Fruit fly (Drosophila melanogaster) whole organism, embryonic: ENCODE data around the gene CG43094.
A peak's percentile ranks its signal among the peaks of the same experiment; 100 is the strongest.

Experiments
- Bdp1 ChIP-seq: fragments of 200-800 bp; sonication (Bioruptor generic); optimal IDR thresholded peaks from 3 replicates; lab custom pipeline; 2016; ENCODE audit warnings: missing biosample characterization, missing genetic modification characterization
- CG11504 ChIP-seq: fragments of 200-800 bp; sonication (Bioruptor generic); optimal IDR thresholded peaks from 3 replicates; lab custom pipeline; 2019; ENCODE audit warnings: missing biosample characterization, mild to moderate bottlenecking, missing genetic modification characterization, moderate library complexity
- CG12299 ChIP-seq: fragments of 200-800 bp; sonication (Bioruptor generic); optimal IDR thresholded peaks from 2 replicates; lab custom pipeline; 2018; ENCODE audit warnings: missing biosample characterization, mild to moderate bottlenecking, missing genetic modification characterization
- CG12942 ChIP-seq: fragments of 200-800 bp; sonication (Bioruptor generic); optimal IDR thresholded peaks from 3 replicates; lab custom pipeline; 2016; ENCODE audit warnings: missing biosample characterization, missing genetic modification characterization
- CG14014 ChIP-seq: fragments of 200-800 bp; sonication (Bioruptor generic); IDR thresholded peaks from 2 replicates; pipeline ENCODE4 v1.3.6; 2022; ENCODE audit warnings: missing biosample characterization, missing genetic modification characterization
- CG17361 ChIP-seq: fragments of 200-800 bp; sonication (Bioruptor generic); IDR thresholded peaks from 3 replicates; pipeline ENCODE4 v1.3.6; 2022; ENCODE audit warnings: missing biosample characterization, missing genetic modification characterization
- CG1792 ChIP-seq: fragments of 200-800 bp; sonication (Bioruptor generic); optimal IDR thresholded peaks from 2 replicates; lab custom pipeline; 2016; ENCODE audit warnings: missing biosample characterization, missing genetic modification characterization
- CG18476 ChIP-seq: fragments of 200-800 bp; sonication (Bioruptor generic); optimal IDR thresholded peaks from 2 replicates; lab custom pipeline; 2016; ENCODE audit warnings: missing biosample characterization, mild to moderate bottlenecking, missing genetic modification characterization
- CG2129 ChIP-seq: fragments of 200-800 bp; sonication (Bioruptor generic); IDR thresholded peaks from 2 replicates; pipeline ENCODE4 v1.3.6; 2022; ENCODE audit warnings: missing biosample characterization, missing genetic modification characterization; ENCODE audit not compliant: partially characterized antibody
- CG2712 ChIP-seq: fragments of 200-800 bp; optimal IDR thresholded peaks from 3 replicates; lab custom pipeline; 2019; ENCODE audit warnings: missing biosample characterization, mild to moderate bottlenecking, missing genetic modification characterization, moderate library complexity
- CG32772 ChIP-seq: fragments of 200-800 bp; sonication (Bioruptor generic); IDR thresholded peaks from 2 replicates; pipeline ENCODE4 v1.3.6; 2022; ENCODE audit warnings: missing biosample characterization, missing genetic modification characterization
- CG6272 ChIP-seq: fragments of 200-800 bp; sonication (Bioruptor generic); IDR thresholded peaks from 2 replicates; pipeline ENCODE4 v1.3.6; 2022; ENCODE audit warnings: missing biosample characterization, missing genetic modification characterization
- CG6689 ChIP-seq: fragments of 200-800 bp; sonication (Bioruptor generic); IDR thresholded peaks from 2 replicates; pipeline ENCODE4 v1.3.6; 2022; ENCODE audit warnings: missing biosample characterization, missing genetic modification characterization
- CG6765 ChIP-seq: fragments of 200-800 bp; sonication (Bioruptor generic); optimal IDR thresholded peaks from 3 replicates; lab custom pipeline; 2017; ENCODE audit warnings: missing biosample characterization, mild to moderate bottlenecking, missing genetic modification characterization
- CG7786 ChIP-seq: fragments of 200-800 bp; sonication (Bioruptor generic); optimal IDR thresholded peaks from 2 replicates; lab custom pipeline; 2016; ENCODE audit warnings: missing biosample characterization, missing genetic modification characterization
- CG7928 ChIP-seq: fragments of 200-800 bp; sonication (Bioruptor generic); optimal IDR thresholded peaks from 2 replicates; lab custom pipeline; 2017; ENCODE audit warnings: missing biosample characterization, mild to moderate bottlenecking, missing genetic modification characterization
- CG8290 ChIP-seq, 3 experiments: fragments of 200-800 bp; sonication (Bioruptor generic); optimal IDR thresholded peaks; 2 replicates each; lab custom pipeline; 2016 to 2019; ENCODE audit warnings: missing biosample characterization in 3 of 3, missing genetic modification characterization in 3 of 3, mild to moderate bottlenecking in 2 of 3, moderate library complexity in 1 of 3
- CG8478 ChIP-seq: fragments of >200 bp; optimal IDR thresholded peaks from 2 replicates; lab custom pipeline; 2018
- CG9797 ChIP-seq: fragments of 200-800 bp; sonication (Bioruptor generic); optimal IDR thresholded peaks from 3 replicates; lab custom pipeline; 2018; ENCODE audit warnings: missing biosample characterization, mild to moderate bottlenecking, missing genetic modification characterization
- CG9932 ChIP-seq: fragments of 200-800 bp; sonication (Bioruptor generic); IDR thresholded peaks from 2 replicates; pipeline ENCODE4 v1.3.6; 2022; ENCODE audit warnings: missing biosample characterization, missing genetic modification characterization
- D19B ChIP-seq: fragments of 200-800 bp; sonication (Bioruptor generic); optimal IDR thresholded peaks from 2 replicates; lab custom pipeline; 2017; ENCODE audit warnings: missing biosample characterization, mild to moderate bottlenecking, missing genetic modification characterization
- Elba2 ChIP-seq: fragments of 200-800 bp; sonication (Bioruptor generic); optimal IDR thresholded peaks from 3 replicates; lab custom pipeline; 2016; ENCODE audit warnings: missing biosample characterization, missing genetic modification characterization
- Hr39 ChIP-seq: fragments of >200 bp; optimal IDR thresholded peaks from 2 replicates; lab custom pipeline; 2017
- MBD-R2 ChIP-seq: fragments of 200-800 bp; sonication (Bioruptor generic); IDR thresholded peaks from 2 replicates; pipeline ENCODE4 v1.3.6; 2022; ENCODE audit warnings: missing biosample characterization, missing genetic modification characterization
- Max ChIP-seq: fragments of 200-800 bp; sonication (Bioruptor generic); optimal IDR thresholded peaks from 2 replicates; lab custom pipeline; 2016; ENCODE audit warnings: missing biosample characterization, mild to moderate bottlenecking, missing genetic modification characterization
- Mes4 ChIP-seq: fragments of 200-800 bp; sonication (Bioruptor generic); optimal IDR thresholded peaks from 2 replicates; lab custom pipeline; 2016; ENCODE audit warnings: missing biosample characterization, missing genetic modification characterization
- Mrtf ChIP-seq: fragments of 200-800 bp; sonication (Bioruptor generic); IDR thresholded peaks from 3 replicates; pipeline ENCODE4 v1.3.6; 2022; ENCODE audit warnings: missing biosample characterization, missing genetic modification characterization
- Spps ChIP-seq: fragments of 200-800 bp; sonication (Bioruptor generic); optimal IDR thresholded peaks from 2 replicates; lab custom pipeline; 2018; ENCODE audit warnings: missing biosample characterization, mild to moderate bottlenecking, missing genetic modification characterization
- Stat92E ChIP-seq, 3 experiments: fragments of >200 bp in 2 of 3; fragments of 200-800 bp in 1 of 3; sonication (Bioruptor generic) in 1 of 3; optimal IDR thresholded peaks; 2 replicates each; lab custom pipeline; 2017 to 2019; ENCODE audit warnings: missing biosample characterization in 3 of 3, missing genetic modification characterization in 3 of 3, mild to moderate bottlenecking in 1 of 3, moderate library complexity in 1 of 3
- ash1 ChIP-seq: fragments of 200-800 bp; sonication (Bioruptor generic); optimal IDR thresholded peaks from 2 replicates; lab custom pipeline; 2018; ENCODE audit warnings: missing biosample characterization, mild to moderate bottlenecking, missing genetic modification characterization
- bcd ChIP-seq: fragments of 200-800 bp; sonication (Bioruptor generic); optimal IDR thresholded peaks from 2 replicates; lab custom pipeline; 2017; ENCODE audit warnings: missing biosample characterization, mild to moderate bottlenecking, missing genetic modification characterization
- cato ChIP-seq: fragments of 200-800 bp; sonication (Bioruptor generic); optimal IDR thresholded peaks from 2 replicates; lab custom pipeline; 2016; ENCODE audit warnings: missing biosample characterization, missing genetic modification characterization, borderline replicate concordance
- cg ChIP-seq: fragments of 200-800 bp; sonication (Bioruptor generic); optimal IDR thresholded peaks from 3 replicates; lab custom pipeline; 2019; ENCODE audit warnings: missing biosample characterization, mild to moderate bottlenecking, missing genetic modification characterization, moderate library complexity
- danr ChIP-seq: fragments of 200-800 bp; sonication (Bioruptor generic); IDR thresholded peaks from 2 replicates; pipeline ENCODE4 v1.3.6; 2022; ENCODE audit warnings: missing biosample characterization, missing genetic modification characterization
- emc ChIP-seq: fragments of 200-800 bp; sonication (Bioruptor generic); optimal IDR thresholded peaks from 2 replicates; lab custom pipeline; 2016; ENCODE audit warnings: missing biosample characterization, missing genetic modification characterization
- en ChIP-seq: fragments of 200-800 bp; sonication (Bioruptor generic); optimal IDR thresholded peaks from 2 replicates; lab custom pipeline; 2016; ENCODE audit warnings: missing biosample characterization, missing genetic modification characterization
- fd102C ChIP-seq: fragments of 200-800 bp; sonication (Bioruptor generic); optimal IDR thresholded peaks from 2 replicates; lab custom pipeline; 2018; ENCODE audit warnings: missing biosample characterization, mild to moderate bottlenecking, missing genetic modification characterization, moderate library complexity
- fu2 ChIP-seq: fragments of 200-800 bp; sonication (Bioruptor generic); optimal IDR thresholded peaks from 2 replicates; lab custom pipeline; 2016; ENCODE audit warnings: missing biosample characterization, missing genetic modification characterization
- lmd ChIP-seq: fragments of 200-800 bp; sonication (Bioruptor generic); IDR thresholded peaks from 2 replicates; pipeline ENCODE4 v1.3.6; 2022; ENCODE audit warnings: missing biosample characterization, missing genetic modification characterization
- mam ChIP-seq: fragments of 200-800 bp; sonication (Bioruptor generic); optimal IDR thresholded peaks from 3 replicates; lab custom pipeline; 2016; ENCODE audit warnings: missing biosample characterization, missing genetic modification characterization
- nerfin-1 ChIP-seq: fragments of 200-800 bp; sonication (Bioruptor generic); optimal IDR thresholded peaks from 3 replicates; lab custom pipeline; 2019; ENCODE audit warnings: missing biosample characterization, mild to moderate bottlenecking, missing genetic modification characterization, moderate library complexity
- otp ChIP-seq: fragments of 200-800 bp; sonication (Bioruptor generic); IDR thresholded peaks from 3 replicates; pipeline ENCODE4, ENCODE4 v1.3.6; 2022; ENCODE audit warnings: missing biosample characterization, missing genetic modification characterization
- psq ChIP-seq: fragments of 200-800 bp; sonication (Bioruptor generic); optimal IDR thresholded peaks from 2 replicates; lab custom pipeline; 2017; ENCODE audit warnings: missing biosample characterization, missing genetic modification characterization
- row ChIP-seq: fragments of 200-800 bp; sonication (Bioruptor generic); IDR thresholded peaks from 3 replicates; pipeline ENCODE4 v1.3.6; 2022; ENCODE audit warnings: missing biosample characterization, missing genetic modification characterization
- schlank ChIP-seq: fragments of 200-800 bp; sonication (Bioruptor generic); optimal IDR thresholded peaks from 2 replicates; lab custom pipeline; 2018; ENCODE audit warnings: missing biosample characterization, mild to moderate bottlenecking, missing genetic modification characterization
- sug ChIP-seq: fragments of 200-800 bp; optimal IDR thresholded peaks from 2 replicates; lab custom pipeline; 2019; ENCODE audit warnings: missing biosample characterization, mild to moderate bottlenecking, missing genetic modification characterization, moderate library complexity
- toy ChIP-seq: fragments of 200-800 bp; sonication (Bioruptor generic); IDR thresholded peaks from 2 replicates; pipeline ENCODE4 v1.3.6; 2022; ENCODE audit warnings: missing biosample characterization, missing genetic modification characterization
- trh ChIP-seq: fragments of 200-800 bp; sonication (Bioruptor generic); optimal IDR thresholded peaks from 2 replicates; lab custom pipeline; 2016; ENCODE audit warnings: missing biosample characterization, missing genetic modification characterization
- vvl ChIP-seq: fragments of 200-800 bp; sonication (Bioruptor generic); IDR thresholded peaks from 2 replicates; pipeline ENCODE4 v1.3.6; 2022; ENCODE audit warnings: missing biosample characterization, missing genetic modification characterization

CG43094 gene

dm6 chr3R:22753895-22754774, 16.7 kb downstream of the CG43094 start (continued):
- TF ChIP-seq fd102C (GFP tag; lab: Kevin White, UChicago) (no peak), CG8478 (lab: Kevin White, UChicago) (no peak), CG12942 (GFP tag; lab: Kevin White, UChicago) (peak; percentile 23), en (GFP tag; lab: Kevin White, UChicago) (no peak), bcd (GFP tag; lab: Kevin White, UChicago) (peak; percentile 72), MBD-R2 (GFP tag; lab: Robert Waterston, UW) (peak; percentile 23; the same call in 1 of the 2 replicates), fu2 (GFP tag; lab: Kevin White, UChicago) (no peak), CG9932 (GFP tag; lab: Robert Waterston, UW) (peak; percentile 54), toy (no peak), cato (GFP tag; lab: Kevin White, UChicago) (no peak), CG7786 (GFP tag; lab: Kevin White, UChicago) (peak; percentile 37), mam (peak; percentile 58), CG6765 (peak; percentile 16), CG12299 (no peak), CG8290 (GFP tag; optimal IDR thresholded peaks at IDR 0.05; lab: Kevin White, UChicago) (no peak), CG8290 (tag; optimal IDR thresholded peaks at IDR 0.05; lab: Kevin White, UChicago) (peak in 1 of 2 experiments; percentile 73), psq (GFP tag; lab: Kevin White, UChicago) (no peak), Bdp1 (GFP tag; lab: Kevin White, UChicago) (no peak), CG6272 (GFP tag; lab: Robert Waterston, UW) (peak; percentile 52; the same call in 1 of the 2 replicates), trh (GFP tag; lab: Kevin White, UChicago) (peak; percentile 11), Elba2 (no peak), CG2129 (GFP tag; lab: Robert Waterston, UW) (no peak), Stat92E (GFP tag; optimal IDR thresholded peaks at IDR 0.05; lab: Kevin White, UChicago) (no peak), emc (no peak), CG18476 (GFP tag; lab: Kevin White, UChicago) (peak; percentile 46), Hr39 (lab: Kevin White, UChicago) (no peak), otp (GFP tag; lab: Robert Waterston, UW) (peak; percentile 36; the same call in 1 of the 3 replicates), D19B (peak; percentile 59), CG32772 (GFP tag; lab: Robert Waterston, UW) (peak; percentile 27; the same call in 1 of the 2 replicates), CG1792 (GFP tag; lab: Kevin White, UChicago) (peak; percentile 1), CG7928 (no peak), CG2712 (peak; percentile 56), schlank (tag; lab: Kevin White, UChicago) (no peak), CG6689 (GFP tag; lab: Robert Waterston, UW) (0 out of 2 replicates have a peak, but pooled peaks have one; percentile 4), CG11504 (tag; lab: Kevin White, UChicago) (peak; percentile 83), CG14014 (peak; percentile 50; the same call in 1 of the 2 replicates), danr (0 out of 2 replicates have a peak, but pooled peaks have one; percentile 8), CG9797 (GFP tag; lab: Kevin White, UChicago) (no peak), Mrtf (GFP tag; lab: Robert Waterston, UW) (peak; percentile 23; the same call in 1 of the 3 replicates), nerfin-1 (peak; percentile 17), cg (GFP tag; lab: Kevin White, UChicago) (peak; percentile 18), sug (tag; lab: Kevin White, UChicago) (peak; percentile 50), Mes4 (GFP tag; lab: Kevin White, UChicago) (peak; percentile 13), ash1 (GFP tag; lab: Kevin White, UChicago) (no peak), CG17361 (GFP tag; lab: Robert Waterston, UW) (peak; percentile 91), row (GFP tag; lab: Robert Waterston, UW) (peak; percentile 85), Spps (tag; lab: Kevin White, UChicago) (no peak), lmd (GFP tag; lab: Robert Waterston, UW) (peak; percentile 54), vvl (GFP tag; lab: Robert Waterston, UW) (peak; percentile 38), Max (GFP tag; lab: Kevin White, UChicago) (no peak)
